Worm (Caenorhabditis elegans) whole organism, L2 larva: Measurements from ENCODE around the gene C39B10.7.

Experiments
- nhr-12 ChIP-seq: fragments of 150-350 bp; optimal IDR thresholded peaks from 2 replicates; lab custom pipeline; 2014; ENCODE audit warnings: missing biosample characterization, missing genetic modification characterization
- snpc-4 ChIP-seq: fragments of 150-350 bp; optimal IDR thresholded peaks from 2 replicates; lab custom pipeline; 2014; ENCODE audit warnings: missing biosample characterization, missing genetic modification characterization
- unc-62 ChIP-seq: fragments of 150-350 bp; optimal IDR thresholded peaks from 2 replicates; lab custom pipeline; 2014; ENCODE audit warnings: missing biosample characterization, missing genetic modification reagents, missing genetic modification characterization
- ztf-11 ChIP-seq: sonication (generic microtip); optimal IDR thresholded peaks from 2 replicates; lab custom pipeline; 2017; ENCODE audit warnings: missing biosample characterization, missing genetic modification characterization

DNA sequence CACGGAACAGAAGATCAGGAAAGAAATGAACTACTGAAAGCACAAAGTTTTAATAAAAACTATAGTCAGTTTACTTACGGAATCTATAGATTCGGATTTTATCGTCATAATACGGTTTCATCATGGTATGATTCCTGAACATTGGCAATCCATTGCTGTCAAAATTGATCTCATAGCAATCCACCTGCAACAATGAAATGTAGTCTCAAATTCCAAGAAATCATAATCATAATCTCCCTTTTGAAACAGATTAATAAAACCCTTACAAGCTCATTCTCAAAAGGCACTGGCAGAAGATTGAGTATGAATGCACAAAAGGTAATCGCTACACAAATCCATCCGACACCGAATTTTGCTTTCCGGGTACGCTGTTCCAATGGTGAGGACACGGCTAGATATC, 14.3 kb upstream of the C39B10.7 start:
- no peak for TF ChIP-seq ztf-11 (tag; lab: Kevin White, UChicago)
- no peak for TF ChIP-seq unc-62 (GFP tag; lab: Kevin White, UChicago)
- no peak for TF ChIP-seq snpc-4 (tag; lab: Kevin White, UChicago)
- no peak for TF ChIP-seq nhr-12 (tag; lab: Kevin White, UChicago)
